Fruit fly (Drosophila melanogaster) Kc167 (cell line): ENCODE results near the gene CG8773.

Experiments used
- Myc ChIP-seq: fragments of >200 bp; optimal IDR thresholded peaks from 2 replicates; lab custom pipeline; 2017; ENCODE audit warnings: missing external identifiers
- Sin3A ChIP-seq: fragments of >200 bp; optimal IDR thresholded peaks from 2 replicates; lab custom pipeline; 2018; ENCODE audit warnings: missing external identifiers
- h ChIP-seq: fragments of >200 bp; optimal IDR thresholded peaks from 3 replicates; lab custom pipeline; 2018; ENCODE audit warnings: missing external identifiers
- insv ChIP-seq: fragments of >200 bp; optimal IDR thresholded peaks from 3 replicates; lab custom pipeline; 2018; ENCODE audit warnings: missing external identifiers
- psq ChIP-seq: fragments of >200 bp; optimal IDR thresholded peaks from 2 replicates; lab custom pipeline; 2017; ENCODE audit warnings: missing external identifiers
- ttk ChIP-seq: sonication (Bioruptor generic); optimal IDR thresholded peaks from 2 replicates; lab custom pipeline; 2017; ENCODE audit warnings: missing external identifiers

DNA sequence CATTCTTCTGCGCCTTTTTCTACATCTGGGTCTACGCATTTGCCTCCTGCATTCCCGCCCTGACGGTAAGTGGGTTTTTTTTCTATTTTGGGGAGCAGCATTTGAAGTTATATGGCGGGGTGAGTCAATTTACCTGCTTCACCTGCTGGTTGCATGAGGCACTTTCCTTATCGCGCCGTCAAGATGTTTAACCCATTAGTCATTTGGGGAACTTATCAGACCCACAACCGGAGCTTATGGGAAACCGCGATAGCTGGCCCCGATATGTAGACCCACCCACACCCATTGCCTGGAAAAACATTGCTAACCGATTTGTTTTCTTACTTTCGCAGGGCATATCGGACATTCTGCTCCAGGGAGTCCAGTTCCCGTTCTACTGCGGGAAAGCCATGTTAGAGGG lies 32.8 kb upstream of the CG8773 start:
- TF ChIP-seq psq (lab: Kevin White, UChicago) (no peak), ttk (no peak), Myc (lab: Kevin White, UChicago) (no peak), Sin3A (lab: Kevin White, UChicago) (no peak), h (lab: Kevin White, UChicago) (no peak), insv (lab: Kevin White, UChicago) (no peak)
